Fruit fly (Drosophila melanogaster) ovary, adult (tissue): ENCODE data around the gene CG3651.

Experiments
- CG17801 ChIP-seq: fragments of 200-800 bp; optimal IDR thresholded peaks from 2 replicates; lab custom pipeline; 2019; ENCODE audit warnings: missing biosample characterization, mild to moderate bottlenecking, missing genetic modification characterization, moderate library complexity; ENCODE audit not compliant: partially characterized antibody

CG3651 gene

dm6 chr2L:22145269-22145917 lies 24.3 kb downstream of the CG3651 start:
- TF ChIP-seq CG17801 (GFP tag; lab: Kevin White, UChicago), result no peak

DNA sequence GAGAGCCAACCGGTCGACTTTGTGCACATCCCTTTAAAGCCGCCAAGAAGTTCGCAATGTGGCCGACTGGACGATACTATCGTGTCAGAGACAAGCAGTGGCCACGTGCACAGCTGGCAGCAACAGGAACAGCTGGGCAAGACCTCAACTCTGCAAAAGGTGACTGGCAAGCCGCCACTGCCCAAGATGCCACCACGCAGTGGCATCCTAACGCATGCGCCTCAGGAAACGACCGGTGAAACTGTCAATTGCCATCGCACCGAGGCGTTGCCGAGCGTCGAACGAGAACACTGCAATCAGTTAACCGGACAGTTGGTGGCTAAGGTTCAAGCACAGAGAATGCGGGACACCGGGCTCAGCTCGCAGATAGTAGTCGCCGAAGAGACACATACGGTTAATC lies 25.1 kb downstream of the CG3651 start:
- no peak for TF ChIP-seq CG17801 (GFP tag; lab: Kevin White, UChicago)

DNA sequence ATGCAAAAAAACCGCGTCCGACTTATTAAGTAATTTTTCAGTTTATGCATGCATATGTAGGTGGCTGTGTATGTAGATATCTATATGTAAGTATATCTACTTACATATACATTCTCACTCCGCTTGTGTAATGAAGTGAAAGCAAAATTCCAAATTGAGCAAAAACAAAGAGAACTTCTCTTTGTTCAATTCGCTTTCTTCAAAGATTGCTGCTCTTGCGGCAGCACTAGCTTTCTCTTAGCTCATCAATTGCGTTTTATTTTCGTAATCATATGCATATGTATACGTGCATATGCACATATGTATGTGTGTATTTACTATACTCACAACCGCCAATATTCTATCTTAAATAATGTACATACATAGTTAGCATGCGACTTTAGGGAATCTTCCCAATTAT lies 27.6 kb downstream of the CG3651 start:
- TF ChIP-seq CG17801 (GFP tag; lab: Kevin White, UChicago), result peak; percentile 68

- TF ChIP-seq CG17801 (GFP tag; lab: Kevin White, UChicago), result no peak
Observed at dm6 chr2L:22151323-22151722, 30.2 kb downstream of the CG3651 start, which contains the start of gene dunk. Gene dunk (plus strand): TSS chr2L:22151623.

DNA sequence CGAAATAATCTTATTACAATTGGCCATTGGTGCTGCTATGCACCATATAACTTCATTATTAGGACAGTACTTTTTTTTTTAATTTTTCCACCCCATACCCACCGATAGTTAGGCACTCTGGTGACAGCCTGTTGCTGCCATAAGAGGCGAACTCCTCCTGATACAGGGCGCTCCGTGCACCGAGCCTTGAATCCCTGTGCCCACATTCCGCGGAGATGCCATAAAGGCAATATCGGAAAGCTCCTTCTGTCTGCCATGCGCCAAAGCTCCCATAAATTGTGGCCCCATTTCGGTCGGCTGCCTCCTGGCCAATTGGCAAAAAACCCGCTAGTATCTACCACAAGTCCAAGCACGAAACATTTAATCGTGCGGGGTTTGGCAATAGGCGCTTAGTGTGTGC lies 32.1 kb downstream of the CG3651 start:
- no peak for TF ChIP-seq CG17801 (GFP tag; lab: Kevin White, UChicago)

DNA sequence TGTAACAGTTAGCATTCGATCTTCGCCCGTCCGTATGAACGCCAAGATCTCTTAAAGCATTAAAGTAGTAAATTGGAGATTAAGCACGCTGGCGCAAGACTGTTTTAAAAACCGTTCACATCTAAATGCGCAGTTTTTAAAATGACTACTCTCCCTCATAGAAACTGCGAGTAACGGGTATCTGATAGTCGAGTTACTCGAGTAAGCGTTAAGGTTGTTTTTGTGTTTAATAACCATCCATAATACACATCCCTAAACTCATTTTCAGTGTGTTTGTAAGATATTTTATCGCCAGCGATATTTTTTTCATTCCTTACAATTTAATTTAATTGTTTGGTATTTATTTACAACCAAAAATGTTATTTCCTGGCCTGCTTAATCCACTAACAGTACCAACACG lies 38.7 kb downstream of the CG3651 start:
- no peak for TF ChIP-seq CG17801 (GFP tag; lab: Kevin White, UChicago)

DNA sequence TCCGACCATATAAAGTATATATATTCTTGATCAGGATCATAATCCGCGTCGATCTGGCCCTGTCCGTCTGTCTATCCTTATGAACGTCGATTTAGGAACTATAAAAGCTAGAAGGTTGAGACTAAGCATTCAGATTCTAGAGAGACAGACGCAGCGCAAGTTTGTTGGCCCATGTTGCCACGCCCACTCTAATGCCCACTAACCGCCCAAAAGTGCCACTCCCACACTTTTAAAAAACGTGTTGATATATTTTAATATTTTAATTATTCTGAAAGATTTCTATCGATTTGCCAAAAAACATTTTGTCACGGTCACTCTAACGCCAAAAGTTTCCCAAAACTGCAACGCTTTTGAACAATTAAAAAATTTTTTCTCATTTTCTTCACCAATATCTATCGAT lies 42.2 kb downstream of the CG3651 start:
- no peak for TF ChIP-seq CG17801 (GFP tag; lab: Kevin White, UChicago)

dm6 chr2L:22168559-22169027 lies 47.5 kb downstream of the CG3651 start:
- peak; percentile 1 for TF ChIP-seq CG17801 (GFP tag; lab: Kevin White, UChicago)

- TF ChIP-seq CG17801 (GFP tag; lab: Kevin White, UChicago), result no peak
Observed at dm6 chr2L:22169044-22169515, 47.9 kb downstream of the CG3651 start, which contains the start of gene Clamp. Gene Clamp (minus strand): TSS chr2L:22169143.

DNA sequence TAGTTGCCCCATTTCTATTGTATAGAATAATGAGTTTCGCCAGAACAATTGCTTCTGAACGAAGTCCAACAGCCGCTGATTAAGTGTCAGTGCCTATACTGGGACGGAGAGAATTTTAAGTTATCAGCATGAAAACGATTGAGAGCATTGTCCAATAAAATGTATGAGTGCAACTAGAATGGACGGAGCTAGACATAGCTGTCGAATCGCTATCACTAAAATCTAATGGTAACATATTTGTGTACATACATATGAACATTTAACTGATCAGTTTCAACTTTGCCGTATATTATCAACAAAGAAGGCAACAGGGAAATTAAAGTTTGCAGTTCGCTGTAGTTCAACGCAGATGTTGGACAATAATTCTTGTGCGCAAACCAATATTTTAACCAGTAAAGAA lies 54.0 kb downstream of the CG3651 start, which contains the start of gene CG3635:
CG3635 (plus strand) TSS at position 315 of the 400 bp plus-strand sequence.
- no peak for TF ChIP-seq CG17801 (GFP tag; lab: Kevin White, UChicago)
